Worm (Caenorhabditis elegans): ENCODE results near the gene F47E1.1.

Gene F47E1.1

ce11 chrX:9078149-9078548, 1.2 kb downstream of the F47E1.1 start:
- TF ChIP-seq ceh-18 (tag; optimal IDR thresholded peaks at IDR 0.05) (no peak), ama-1 (optimal IDR thresholded peaks at IDR 0.05) (no peak), ceh-34 (tag; optimal IDR thresholded peaks at IDR 0.05) (peak; percentile 25), nhr-232 (tag; optimal IDR thresholded peaks at IDR 0.05) (peak; percentile 54), madf-2 (tag; optimal IDR thresholded peaks at IDR 0.05) (no peak), hlh-30 (tag; optimal IDR thresholded peaks at IDR 0.05; ENCODE audit: insufficient read depth) (no peak), T23F11.4 (GFP tag; optimal IDR thresholded peaks at IDR 0.05) (no peak), elt-2 (tag; optimal IDR thresholded peaks at IDR 0.05) (peak; percentile 31), unc-86 (tag; optimal IDR thresholded peaks at IDR 0.05) (no peak), K02D7.2 (tag; optimal IDR thresholded peaks at IDR 0.05) (peak; percentile 42), syd-9 (tag; optimal IDR thresholded peaks at IDR 0.05) (peak; percentile 68), unc-55 (GFP tag; optimal IDR thresholded peaks at IDR 0.05) (no peak), ceh-48 (tag; optimal IDR thresholded peaks at IDR 0.05) (peak; percentile 46), fax-1 (tag; optimal IDR thresholded peaks at IDR 0.05) (peak; percentile 6), pha-4 (tag; optimal IDR thresholded peaks at IDR 0.05) (no peak), ceh-19 (GFP tag; optimal IDR thresholded peaks at IDR 0.05) (no peak), gmeb-2 (tag; optimal IDR thresholded peaks at IDR 0.05) (peak; percentile 32), ref-2 (tag; optimal IDR thresholded peaks at IDR 0.05) (peak; percentile 62), ttx-3 (tag; optimal IDR thresholded peaks at IDR 0.05) (peak; percentile 61), pag-3 (tag; optimal IDR thresholded peaks at IDR 0.05; ENCODE audit: borderline replicate concordance) (no peak), fkh-6 (tag; optimal IDR thresholded peaks at IDR 0.05) (no peak), sdc-2 (tag; optimal IDR thresholded peaks at IDR 0.05) (peak; percentile 31), dve-1 (tag; optimal IDR thresholded peaks at IDR 0.05) (no peak), sox-2 (GFP tag; IDR thresholded peaks at IDR 0.05) (peak; percentile 32; the same call in 1 of the 2 replicates), nfya-1 (tag; optimal IDR thresholded peaks at IDR 0.05) (peak; percentile 37), unc-3 (GFP tag; conservative IDR thresholded peaks at IDR 0.05) (peak; percentile 60), unc-3 (tag; optimal IDR thresholded peaks at IDR 0.05) (peak; percentile 12), tbx-7 (tag; optimal IDR thresholded peaks at IDR 0.05) (no peak), rnt-1 (tag; optimal IDR thresholded peaks at IDR 0.05) (peak; percentile 1), ceh-6 (GFP tag; optimal IDR thresholded peaks at IDR 0.05) (peak; percentile 43), dmd-4 (tag; optimal IDR thresholded peaks at IDR 0.05; ENCODE audit: borderline replicate concordance) (no peak), che-1 (tag; optimal IDR thresholded peaks at IDR 0.05) (peak; percentile 28), Y22D7AL.16 (tag; optimal IDR thresholded peaks at IDR 0.05) (peak; percentile 33), hlh-6 (tag; optimal IDR thresholded peaks at IDR 0.05) (no peak), ceh-31 (tag; optimal IDR thresholded peaks at IDR 0.05) (peak; percentile 11), eyg-1 (tag; optimal IDR thresholded peaks at IDR 0.05) (no peak), pqm-1 (tag; optimal IDR thresholded peaks at IDR 0.05) (no peak), zip-5 (tag; optimal IDR thresholded peaks at IDR 0.05) (peak; percentile 24), lin-11 (tag; optimal IDR thresholded peaks at IDR 0.05) (peak; percentile 23), ceh-30 (tag; optimal IDR thresholded peaks at IDR 0.05) (no peak), fkh-10 (GFP tag; optimal IDR thresholded peaks at IDR 0.05) (no peak), ceh-45 (GFP tag; IDR thresholded peaks at IDR 0.05) (peak; percentile 43; the same call in 1 of the 2 replicates), sox-4 (tag; optimal IDR thresholded peaks at IDR 0.05) (peak; percentile 37), pha-2 (tag; optimal IDR thresholded peaks at IDR 0.05) (peak; percentile 61), tbx-2 (tag; optimal IDR thresholded peaks at IDR 0.05) (peak; percentile 57), pros-1 (tag; optimal IDR thresholded peaks at IDR 0.05) (no peak), hlh-13 (GFP tag; optimal IDR thresholded peaks at IDR 0.05) (peak; percentile 54), C38D4.7 (GFP tag; optimal IDR thresholded peaks at IDR 0.05) (peak; percentile 61)
